Worm (Caenorhabditis elegans) whole organism, L4/young adult: ENCODE measurements around the gene gst-19.

ENCODE experiments used
- W03F9.2 ChIP-seq: fragments of 150-350 bp; optimal IDR thresholded peaks from 2 replicates; lab custom pipeline; 2014; ENCODE audit warnings: missing biosample characterization, missing genetic modification characterization
- dao-5 ChIP-seq: sonication (generic microtip); optimal IDR thresholded peaks from 2 replicates; lab custom pipeline; 2016; ENCODE audit warnings: missing genotype, missing genetic modification characterization, moderate library complexity, missing compliant biosample characterization
- him-1 ChIP-seq: sonication (generic microtip); optimal IDR thresholded peaks from 2 replicates; lab custom pipeline; 2016; ENCODE audit warnings: missing genotype, missing genetic modification reagents, missing genetic modification characterization, missing compliant biosample characterization

ce11 chrII:13637464-13637863 is 10.5 kb upstream of the gst-19 start:
- TF ChIP-seq W03F9.2 (tag; lab: Kevin White, UChicago): no peak
- TF ChIP-seq him-1 (tag; lab: Kevin White, UChicago): no peak
- TF ChIP-seq dao-5 (tag; lab: Kevin White, UChicago): no peak
